Worm (Caenorhabditis elegans) whole organism, L1 larva: ENCODE measurements around the gene sec-61.G.

Experiments
- Y116A8C.19 ChIP-seq: sonication (generic microtip); optimal IDR thresholded peaks from 2 replicates; lab custom pipeline; 2016; ENCODE audit warnings: missing compliant biosample characterization, missing genetic modification characterization, borderline replicate concordance
- blmp-1 ChIP-seq: fragments of 150-350 bp; optimal IDR thresholded peaks from 2 replicates; lab custom pipeline; 2014; ENCODE audit warnings: missing biosample characterization, missing genetic modification characterization
- ceh-88 ChIP-seq: fragments of 200-800 bp; sonication (Bioruptor generic); IDR thresholded peaks from 2 replicates; pipeline ENCODE4 v1.3.6; 2022; ENCODE audit warnings: missing genetic modification characterization, missing compliant biosample characterization
- ceh-90 ChIP-seq: sonication (generic microtip); optimal IDR thresholded peaks from 2 replicates; lab custom pipeline; 2016; ENCODE audit warnings: missing genetic modification characterization, missing compliant biosample characterization
- dsc-1 ChIP-seq: sonication (generic microtip); optimal IDR thresholded peaks from 2 replicates; lab custom pipeline; 2016; ENCODE audit warnings: mild to moderate bottlenecking, missing genetic modification characterization, missing compliant biosample characterization
- efl-1 ChIP-seq, 4 experiments: fragments of 150-350 bp; optimal IDR thresholded peaks in 3 of 4; peaks in 1 of 4; 1 replicate in 1 of 4; 2 replicates in 3 of 4; lab custom pipeline; 2014; ENCODE audit warnings: missing biosample characterization in 2 of 4, missing genetic modification characterization in 2 of 4, missing genetic modification reagents in 2 of 4
- egl-13 ChIP-seq: sonication (generic microtip); optimal IDR thresholded peaks from 2 replicates; lab custom pipeline; 2016; ENCODE audit warnings: missing genotype, missing genetic modification reagents, missing genetic modification characterization, missing compliant biosample characterization
- elt-2 ChIP-seq: sonication (generic microtip); optimal IDR thresholded peaks from 2 replicates; lab custom pipeline; 2016; ENCODE audit warnings: missing genetic modification characterization, mild to moderate bottlenecking, inconsistent platforms, missing compliant biosample characterization, missing genetic modification reagents
- elt-3 ChIP-seq, 6 experiments: fragments of 150-350 bp in 1 of 6; sonication (generic microtip); optimal IDR thresholded peaks; 2 replicates each; lab custom pipeline; 2017 to 2018; ENCODE audit warnings: missing biosample characterization in 6 of 6, missing genetic modification characterization in 6 of 6, inconsistent platforms in 1 of 6
- fkh-4 ChIP-seq: sonication (generic microtip); optimal IDR thresholded peaks from 2 replicates; lab custom pipeline; 2016; ENCODE audit warnings: missing compliant biosample characterization, missing genetic modification characterization, borderline replicate concordance
- fos-1 ChIP-seq: fragments of 150-350 bp; optimal IDR thresholded peaks from 2 replicates; lab custom pipeline; 2014; ENCODE audit warnings: missing biosample characterization, missing genetic modification characterization
- hlh-17 ChIP-seq: fragments of 200-800 bp; sonication (Bioruptor generic); optimal IDR thresholded peaks from 2 replicates; lab custom pipeline; 2018; ENCODE audit warnings: missing genetic modification characterization, mild to moderate bottlenecking, missing compliant biosample characterization, moderate library complexity, borderline replicate concordance
- irx-1 ChIP-seq: sonication (generic microtip); optimal IDR thresholded peaks from 2 replicates; lab custom pipeline; 2016; ENCODE audit warnings: missing genetic modification characterization, missing compliant biosample characterization
- lin-14 ChIP-seq: fragments of 200-800 bp; sonication (Bioruptor generic); optimal IDR thresholded peaks from 2 replicates; lab custom pipeline; 2018; ENCODE audit warnings: mild to moderate bottlenecking, missing genetic modification characterization, moderate library complexity, missing compliant biosample characterization
- lin-15B ChIP-seq: fragments of 150-350 bp; sonication (generic microtip); optimal IDR thresholded peaks from 3 replicates; lab custom pipeline; 2014; ENCODE audit warnings: missing biosample characterization, missing genetic modification characterization
- lsy-2 ChIP-seq, 2 experiments: fragments of 150-350 bp; optimal IDR thresholded peaks; 2 replicates each; lab custom pipeline; 2014; ENCODE audit warnings: missing biosample characterization in 2 of 2, missing genetic modification characterization in 2 of 2
- mdl-1 ChIP-seq, 2 experiments: fragments of 150-350 bp; optimal IDR thresholded peaks; 2 replicates each; lab custom pipeline; 2014 to 2017; ENCODE audit warnings: missing biosample characterization in 2 of 2, missing genetic modification characterization in 2 of 2, inconsistent platforms in 1 of 2
- nhr-11 ChIP-seq: fragments of 150-350 bp; optimal IDR thresholded peaks from 2 replicates; lab custom pipeline; 2014; ENCODE audit warnings: missing biosample characterization, missing genetic modification characterization
- nhr-19 ChIP-seq: fragments of 200-800 bp; sonication (Bioruptor generic); conservative IDR thresholded peaks from 2 replicates; pipeline ENCODE4 v1.3.6; 2022; ENCODE audit warnings: missing genetic modification characterization, missing compliant biosample characterization
- nhr-20 ChIP-seq: sonication (generic microtip); optimal IDR thresholded peaks from 2 replicates; lab custom pipeline; 2016; ENCODE audit warnings: mild to moderate bottlenecking, missing genetic modification characterization, missing compliant biosample characterization
- nhr-71 ChIP-seq: sonication (generic microtip); optimal IDR thresholded peaks from 2 replicates; lab custom pipeline; 2016; ENCODE audit warnings: mild to moderate bottlenecking, missing genetic modification characterization, moderate library complexity, missing compliant biosample characterization
- nhr-76 ChIP-seq: sonication (generic microtip); optimal IDR thresholded peaks from 2 replicates; lab custom pipeline; 2017; ENCODE audit warnings: missing biosample characterization, missing genetic modification characterization
- nhr-84 ChIP-seq: sonication (generic microtip); optimal IDR thresholded peaks from 2 replicates; lab custom pipeline; 2017; ENCODE audit warnings: missing biosample characterization, missing genetic modification characterization
- nhr-85 ChIP-seq: sonication (generic microtip); peaks from one replicate; lab custom pipeline; 2016; ENCODE audit warnings: missing genetic modification characterization, inconsistent platforms, missing compliant biosample characterization
- pax-3 ChIP-seq: fragments of 200-800 bp; sonication (Bioruptor generic); optimal IDR thresholded peaks from 2 replicates; lab custom pipeline; 2018; ENCODE audit warnings: mild to moderate bottlenecking, missing genetic modification characterization, moderate library complexity, missing compliant biosample characterization
- pqm-1 ChIP-seq: sonication (generic microtip); optimal IDR thresholded peaks from 3 replicates; lab custom pipeline; 2017; ENCODE audit warnings: missing biosample characterization, missing genetic modification characterization
- rnt-1 ChIP-seq: sonication (generic microtip); optimal IDR thresholded peaks from 2 replicates; lab custom pipeline; 2016; ENCODE audit warnings: mild to moderate bottlenecking, missing genetic modification characterization, moderate library complexity, missing compliant biosample characterization
- sup-37 ChIP-seq: fragments of 200-800 bp; sonication (Bioruptor generic); optimal IDR thresholded peaks from 2 replicates; lab custom pipeline; 2018; ENCODE audit warnings: mild to moderate bottlenecking, missing genetic modification characterization, missing compliant biosample characterization
- unc-130 ChIP-seq: fragments of 150-350 bp; optimal IDR thresholded peaks from 2 replicates; lab custom pipeline; 2017; ENCODE audit warnings: missing biosample characterization, missing genetic modification characterization, inconsistent platforms
- unc-62 ChIP-seq: fragments of 150-350 bp; optimal IDR thresholded peaks from 2 replicates; lab custom pipeline; 2014; ENCODE audit warnings: missing biosample characterization, missing genetic modification reagents, missing genetic modification characterization
- xbp-1 ChIP-seq: sonication (generic microtip); optimal IDR thresholded peaks from 2 replicates; lab custom pipeline; 2016; ENCODE audit warnings: missing genetic modification characterization, missing compliant biosample characterization

The sec-61.G gene

DNA sequence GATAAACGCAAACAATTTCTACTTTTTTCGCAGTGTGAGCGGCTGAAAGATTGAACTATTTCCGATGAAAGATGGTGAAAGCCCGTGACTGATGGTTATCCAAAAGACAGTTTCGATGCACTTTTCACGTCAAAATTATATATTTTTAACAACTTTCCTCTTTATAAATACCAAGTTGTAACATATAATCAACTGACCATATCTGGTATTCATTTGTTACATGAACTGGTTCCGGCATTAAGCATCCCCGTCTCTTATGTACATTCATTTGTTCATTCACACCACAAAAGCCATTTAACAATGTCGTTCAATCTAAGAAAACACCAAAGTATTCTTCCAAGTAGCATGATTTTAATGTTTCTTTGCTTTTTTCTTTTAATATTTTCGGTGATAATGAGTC lies 13.5 kb downstream of the sec-61.G start, which contains the start of gene F32D8.2:
F32D8.2 (plus strand) TSS at position 301 of the 400 bp plus-strand sequence.
- TF ChIP-seq efl-1 (optimal IDR thresholded peaks at IDR 0.05; lab: Kevin White, UChicago) (no peak), efl-1 (GFP tag; optimal IDR thresholded peaks at IDR 0.05 in 1 of 2; lab: Kevin White, UChicago) (no peak), xbp-1 (no peak), nhr-11 (tag; lab: Kevin White, UChicago) (no peak), egl-13 (tag; lab: Kevin White, UChicago) (no peak), nhr-84 (no peak)

DNA sequence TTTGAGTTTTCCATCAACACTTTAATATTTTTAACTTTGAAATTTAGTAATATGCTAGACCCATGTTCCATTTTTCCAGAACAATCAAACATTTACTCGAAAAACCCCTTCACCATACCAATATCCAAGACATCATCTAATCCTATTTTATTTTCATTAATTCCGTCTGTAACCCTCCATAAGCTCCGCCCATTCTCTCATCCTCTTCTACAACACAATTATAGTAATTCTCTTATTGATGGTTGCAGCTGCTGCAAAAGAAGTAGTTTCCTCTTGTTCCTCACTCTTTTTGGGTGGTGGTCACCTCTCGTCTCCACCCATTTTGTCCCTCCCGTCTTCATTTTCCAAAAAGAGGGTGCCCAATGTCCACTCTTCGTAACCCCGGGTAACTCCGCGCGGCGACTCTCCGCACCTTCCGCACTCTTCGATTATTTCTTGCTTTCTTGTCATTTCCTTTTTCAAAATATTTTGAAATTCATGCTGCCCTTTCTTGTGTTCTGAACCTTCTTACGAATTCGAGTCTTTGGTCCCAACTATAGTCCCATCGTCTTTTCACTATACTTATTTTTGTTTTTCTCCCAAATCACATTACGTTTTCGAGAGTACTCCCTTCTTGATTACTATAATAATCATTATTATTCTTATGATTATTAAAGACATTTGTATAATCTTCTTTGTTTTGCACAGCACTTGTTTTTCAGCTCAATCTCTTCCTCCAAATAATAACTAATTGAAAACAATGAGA lies 16.6 kb downstream of the sec-61.G start, which contains the start of gene F32D8.1:
F32D8.1 (plus strand) TSS at position 695 of the 745 bp plus-strand sequence.
- TF ChIP-seq pqm-1 (tag; lab: Kevin White, UChicago) (no peak), Y116A8C.19 (tag; lab: Kevin White, UChicago) (no peak), lin-14 (peak; percentile 2)

DNA sequence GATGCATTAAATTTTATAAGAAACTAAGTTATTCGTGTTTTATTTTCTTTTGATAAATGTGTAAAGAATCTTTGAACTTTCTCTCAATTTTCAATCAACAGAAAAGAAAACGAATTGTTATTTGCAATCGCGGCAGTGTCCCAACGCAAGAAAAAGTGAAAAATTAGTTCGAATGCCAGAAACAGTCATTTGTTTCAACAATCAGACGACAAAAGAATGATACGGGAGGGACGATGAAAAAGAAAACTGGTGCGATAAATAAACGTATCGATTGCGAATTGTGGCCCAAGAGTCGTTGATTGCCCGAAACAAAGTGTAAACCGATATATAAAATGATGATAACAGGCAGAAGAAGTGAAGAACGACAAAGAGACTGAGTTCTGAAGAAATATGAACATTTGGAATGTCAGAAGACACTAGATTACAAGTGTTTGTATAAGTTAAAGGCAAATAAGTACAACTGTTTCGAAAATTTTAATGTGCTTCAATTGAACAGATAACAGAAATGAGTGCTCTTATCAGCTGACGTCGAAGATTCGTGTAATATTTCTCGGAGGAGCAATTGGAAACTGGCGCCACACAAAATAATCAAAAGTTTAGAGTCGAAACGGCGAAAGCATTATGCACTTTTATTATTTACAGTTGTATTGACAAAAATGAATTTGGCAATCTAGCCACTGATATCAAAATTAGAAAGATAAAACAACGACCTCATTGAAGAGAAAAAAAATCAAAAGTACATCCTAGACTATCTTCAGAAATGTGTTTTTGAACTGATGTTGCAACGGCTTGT lies 18.9 kb downstream of the sec-61.G start:
- TF ChIP-seq elt-2 (peak; percentile 90), elt-3 (tag; optimal IDR thresholded peaks at IDR 0.05; lab: Kevin White, UChicago) (peak in 1 of 6 experiments; percentile 57), lsy-2 (tag; optimal IDR thresholded peaks at IDR 0.05; lab: Kevin White, UChicago) (peak in 1 of 2 experiments; percentile 0), nhr-20 (tag; lab: Kevin White, UChicago) (peak; percentile 51), mdl-1 (tag; optimal IDR thresholded peaks at IDR 0.05; lab: Kevin White, UChicago) (peak in 1 of 2 experiments; percentile 32), fos-1 (tag; lab: Kevin White, UChicago) (peak; percentile 2), nhr-76 (no peak), lin-14 (peak; percentile 39), blmp-1 (tag; lab: Kevin White, UChicago) (peak; percentile 96), nhr-85 (tag; lab: Kevin White, UChicago) (peak; percentile 73), ceh-90 (tag; lab: Kevin White, UChicago) (no peak)

DNA sequence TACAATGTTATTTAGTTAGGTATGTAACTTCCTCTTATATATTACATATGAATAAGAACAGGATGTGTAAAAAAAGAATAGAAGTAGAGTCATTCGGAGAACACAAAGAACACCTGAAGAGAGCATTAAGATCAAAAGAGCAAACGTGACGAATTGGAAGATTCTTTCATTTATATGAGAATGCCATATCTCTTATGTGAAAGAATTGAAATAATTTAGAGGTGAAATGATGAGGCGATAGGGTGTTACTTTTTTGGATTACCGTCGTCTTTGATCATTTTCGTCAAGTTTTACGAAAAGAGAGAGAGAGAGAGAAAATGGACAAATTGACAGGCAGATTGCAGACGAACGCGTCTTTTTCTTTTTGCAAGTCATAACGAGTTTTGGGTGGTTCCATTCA lies 20.4 kb downstream of the sec-61.G start:
- TF ChIP-seq rnt-1 (tag; lab: Kevin White, UChicago): no peak
- TF ChIP-seq lin-15B (tag; lab: Kevin White, UChicago): no peak
- TF ChIP-seq irx-1 (tag; lab: Kevin White, UChicago): no peak
- no peak for TF ChIP-seq hlh-17 (GFP tag; lab: Kevin White, UChicago)
- no peak for TF ChIP-seq dsc-1 (tag; lab: Kevin White, UChicago)
- TF ChIP-seq blmp-1 (tag; lab: Kevin White, UChicago): peak; percentile 29
- peak; percentile 54 for TF ChIP-seq nhr-85 (tag; lab: Kevin White, UChicago)
- TF ChIP-seq nhr-19 (GFP tag; lab: Robert Waterston, UW): 0 out of 2 replicates have a peak, but pooled peaks have one; percentile 26
- TF ChIP-seq pax-3 (tag; lab: Kevin White, UChicago): no peak
- no peak for TF ChIP-seq ceh-88
- no peak for TF ChIP-seq fkh-4 (tag; lab: Kevin White, UChicago)
- peak; percentile 28 for TF ChIP-seq lin-14
- no peak for TF ChIP-seq unc-130 (tag; lab: Kevin White, UChicago)
- TF ChIP-seq sup-37: no peak
- no peak for TF ChIP-seq unc-62 (GFP tag; lab: Kevin White, UChicago)
- TF ChIP-seq nhr-71 (tag; lab: Kevin White, UChicago): peak; percentile 22
